Fruit fly (Drosophila melanogaster) whole organism, adult: ENCODE measurements around the gene eIF5B.

ENCODE experiments used
- CG14711 ChIP-seq: fragments of 200-800 bp; sonication (Bioruptor generic); optimal IDR thresholded peaks from 2 replicates; lab custom pipeline; 2018; ENCODE audit warnings: missing biosample characterization, mild to moderate bottlenecking, missing genetic modification characterization, moderate library complexity
- CG33017 ChIP-seq: fragments of 200-800 bp; sonication (Bioruptor generic); optimal IDR thresholded peaks from 2 replicates; lab custom pipeline; 2018; ENCODE audit warnings: missing biosample characterization, mild to moderate bottlenecking, missing genetic modification characterization, moderate library complexity
- CG7045 ChIP-seq: fragments of 200-800 bp; sonication (Bioruptor generic); optimal IDR thresholded peaks from 2 replicates; lab custom pipeline; 2017; ENCODE audit warnings: missing biosample characterization, mild to moderate bottlenecking, missing genetic modification characterization
- bab1 ChIP-seq: fragments of 200-800 bp; sonication (Bioruptor generic); optimal IDR thresholded peaks from 3 replicates; lab custom pipeline; 2019; ENCODE audit warnings: missing biosample characterization, mild to moderate bottlenecking, missing genetic modification characterization, moderate library complexity
- cnc ChIP-seq, 2 experiments: fragments of >200 bp; optimal IDR thresholded peaks; 2 replicates each; lab custom pipeline; 2017
- tj ChIP-seq: fragments of 200-800 bp; sonication (Bioruptor generic); optimal IDR thresholded peaks from 3 replicates; lab custom pipeline; 2017; ENCODE audit warnings: missing biosample characterization, mild to moderate bottlenecking, missing genetic modification characterization, moderate library complexity

- no peak for TF ChIP-seq tj (GFP tag; lab: Kevin White, UChicago)
- TF ChIP-seq CG33017: no peak
- no peak for TF ChIP-seq CG14711 (tag; lab: Kevin White, UChicago)
- TF ChIP-seq cnc (optimal IDR thresholded peaks at IDR 0.05; lab: Kevin White, UChicago): no peak
- no peak for TF ChIP-seq bab1
- no peak for TF ChIP-seq CG7045 (GFP tag; lab: Kevin White, UChicago)
Measured at dm6 chr3L:3389666-3390059, 71.1 kb downstream of the eIF5B start.
